Worm (Caenorhabditis elegans) whole organism, young adult: ENCODE measurements around the gene M28.9.

Experiments
- B0019.2 ChIP-seq: fragments of 200-800 bp; sonication (Bioruptor generic); conservative IDR thresholded peaks from 2 replicates; pipeline ENCODE4 v1.3.6; 2022; ENCODE audit warnings: missing genetic modification reagents, missing genetic modification characterization, missing compliant biosample characterization
- B0336.3 ChIP-seq: fragments of 200-800 bp; sonication (Bioruptor generic); IDR thresholded peaks from 2 replicates; pipeline ENCODE4 v1.3.6; 2022; ENCODE audit warnings: missing genetic modification characterization, missing compliant biosample characterization
- C17E4.6 ChIP-seq: fragments of 200-800 bp; sonication (Bioruptor generic); IDR thresholded peaks from 2 replicates; pipeline ENCODE4 v1.3.6; 2022; ENCODE audit warnings: missing genetic modification reagents, missing genetic modification characterization, missing compliant biosample characterization
- F39B2.1 ChIP-seq: fragments of 200-800 bp; sonication (Bioruptor generic); IDR thresholded peaks from 2 replicates; pipeline ENCODE4 v1.3.6; 2022; ENCODE audit warnings: missing genetic modification reagents, missing genetic modification characterization, missing compliant biosample characterization
- F57A8.1 ChIP-seq: fragments of 200-800 bp; sonication (Bioruptor generic); optimal IDR thresholded peaks from 2 replicates; lab custom pipeline; 2018; ENCODE audit warnings: mild to moderate bottlenecking, missing genetic modification characterization, moderate library complexity, missing compliant biosample characterization
- F57C9.4 ChIP-seq: sonication (generic microtip); optimal IDR thresholded peaks from 2 replicates; lab custom pipeline; 2017; ENCODE audit warnings: mild to moderate bottlenecking, missing genetic modification characterization, missing compliant biosample characterization
- Y79H2A.3 ChIP-seq: fragments of 200-800 bp; sonication (Bioruptor generic); conservative IDR thresholded peaks from 2 replicates; pipeline ENCODE4 v1.3.6; 2022; ENCODE audit warnings: missing genetic modification reagents, missing genetic modification characterization, missing compliant biosample characterization
- akir-1 ChIP-seq: fragments of 200-800 bp; sonication (Bioruptor generic); optimal IDR thresholded peaks from 2 replicates; lab custom pipeline; 2018; ENCODE audit warnings: mild to moderate bottlenecking, missing genetic modification characterization, moderate library complexity, missing compliant biosample characterization
- ama-1 ChIP-seq, 3 experiments: fragments of 150-350 bp in 1 of 3; sonication (generic microtip) in 2 of 3; optimal IDR thresholded peaks; 2 replicates each; lab custom pipeline; 2014 to 2018; ENCODE audit warnings: missing biosample characterization in 2 of 3, missing genetic modification characterization in 2 of 3, missing genetic modification reagents in 2 of 3
- aptf-2 ChIP-seq: fragments of 200-800 bp; sonication (Bioruptor generic); conservative IDR thresholded peaks from 2 replicates; pipeline ENCODE4 v1.3.6; 2022; ENCODE audit warnings: missing genetic modification reagents, missing genetic modification characterization, missing compliant biosample characterization
- aptf-3 ChIP-seq: fragments of 200-800 bp; sonication (Bioruptor generic); IDR thresholded peaks from 2 replicates; pipeline ENCODE4 v1.3.6; 2022; ENCODE audit warnings: missing genetic modification characterization, missing compliant biosample characterization
- ceh-27 ChIP-seq: fragments of 200-800 bp; sonication (Bioruptor generic); optimal IDR thresholded peaks from 2 replicates; lab custom pipeline; 2018; ENCODE audit warnings: mild to moderate bottlenecking, missing genetic modification characterization, moderate library complexity, missing compliant biosample characterization
- ceh-91 ChIP-seq: fragments of 200-800 bp; sonication (Bioruptor generic); IDR thresholded peaks from 2 replicates; pipeline ENCODE4 v1.3.6; 2022; ENCODE audit warnings: missing genetic modification reagents, missing genetic modification characterization, missing compliant biosample characterization
- chd-7 ChIP-seq: sonication (generic microtip); optimal IDR thresholded peaks from 2 replicates; lab custom pipeline; 2016; ENCODE audit warnings: mild to moderate bottlenecking, missing genetic modification characterization, moderate library complexity, missing compliant biosample characterization
- dox-1 ChIP-seq: fragments of 200-800 bp; sonication (Bioruptor generic); IDR thresholded peaks from 2 replicates; pipeline ENCODE4 v1.3.6; 2022; ENCODE audit warnings: missing genetic modification reagents, missing genetic modification characterization, missing compliant biosample characterization
- efl-1 ChIP-seq: fragments of 150-350 bp; optimal IDR thresholded peaks from 2 replicates; lab custom pipeline; 2014; ENCODE audit warnings: missing biosample characterization, missing genetic modification reagents, missing genetic modification characterization
- ekl-4 ChIP-seq: fragments of 200-800 bp; sonication (Bioruptor generic); IDR thresholded peaks from 2 replicates; pipeline ENCODE4 v1.3.6; 2022; ENCODE audit warnings: missing genetic modification reagents, missing genetic modification characterization, missing compliant biosample characterization
- hmg-1.2 ChIP-seq: fragments of 200-800 bp; sonication (Bioruptor generic); IDR thresholded peaks from 2 replicates; pipeline ENCODE4 v1.3.6; 2022; ENCODE audit warnings: missing genetic modification reagents, missing genetic modification characterization, missing compliant biosample characterization
- hsf-1 ChIP-seq: fragments of 200-800 bp; sonication (Bioruptor generic); IDR thresholded peaks from 2 replicates; pipeline ENCODE4 v1.3.6; 2022; ENCODE audit warnings: missing genetic modification reagents, missing genetic modification characterization, missing compliant biosample characterization
- lag-1 ChIP-seq: fragments of 200-800 bp; sonication (Bioruptor generic); IDR thresholded peaks from 2 replicates; pipeline ENCODE4 v1.3.6; 2022; ENCODE audit warnings: missing genetic modification reagents, missing genetic modification characterization, missing compliant biosample characterization
- lin-26 ChIP-seq: fragments of 200-800 bp; sonication (Bioruptor generic); IDR thresholded peaks from 2 replicates; pipeline ENCODE4 v1.3.6; 2022; ENCODE audit warnings: missing genetic modification reagents, missing genetic modification characterization, missing compliant biosample characterization
- lin-40 ChIP-seq: sonication (generic microtip); optimal IDR thresholded peaks from 2 replicates; lab custom pipeline; 2016; ENCODE audit warnings: missing genetic modification characterization, mild to moderate bottlenecking, missing compliant biosample characterization, missing genotype, missing genetic modification reagents
- madf-3 ChIP-seq: fragments of 200-800 bp; sonication (Bioruptor generic); IDR thresholded peaks from 2 replicates; pipeline ENCODE4 v1.3.6; 2022; ENCODE audit warnings: missing genetic modification reagents, missing genetic modification characterization, missing compliant biosample characterization
- madf-8 ChIP-seq: fragments of 200-800 bp; sonication (Bioruptor generic); conservative IDR thresholded peaks from 2 replicates; pipeline ENCODE4 v1.3.6; 2022; ENCODE audit warnings: missing genetic modification reagents, missing genetic modification characterization, missing compliant biosample characterization
- mel-28 ChIP-seq: sonication (generic microtip); optimal IDR thresholded peaks from 2 replicates; lab custom pipeline; 2016; ENCODE audit warnings: borderline replicate concordance, mild to moderate bottlenecking, missing genetic modification characterization, missing compliant biosample characterization
- nfya-1 ChIP-seq: sonication (generic microtip); optimal IDR thresholded peaks from 2 replicates; lab custom pipeline; 2017; ENCODE audit warnings: antibody characterized with exemption, missing compliant biosample characterization, missing genetic modification characterization, borderline replicate concordance; ENCODE audit not compliant: insufficient read depth
- nhr-120 ChIP-seq: fragments of 200-800 bp; sonication (Bioruptor generic); IDR thresholded peaks from 2 replicates; pipeline ENCODE4 v1.3.6; 2022; ENCODE audit warnings: missing genetic modification characterization, missing compliant biosample characterization
- nhr-179 ChIP-seq: sonication (generic microtip); optimal IDR thresholded peaks from 2 replicates; lab custom pipeline; 2016; ENCODE audit warnings: mild to moderate bottlenecking, missing genetic modification characterization, missing compliant biosample characterization
- nhr-90 ChIP-seq: sonication (generic microtip); optimal IDR thresholded peaks from 2 replicates; lab custom pipeline; 2016; ENCODE audit warnings: missing genotype, mild to moderate bottlenecking, missing genetic modification characterization, missing compliant biosample characterization
- snpc-4 ChIP-seq, 5 experiments: fragments of 150-350 bp in 1 of 5; sonication (generic microtip) in 4 of 5; optimal IDR thresholded peaks; 2 replicates each; lab custom pipeline; 2014 to 2018; ENCODE audit warnings: missing genetic modification characterization in 5 of 5, missing biosample characterization in 3 of 5, antibody characterized with exemption in 2 of 5, mild to moderate bottlenecking in 2 of 5, missing compliant biosample characterization in 2 of 5, missing genotype in 2 of 5, moderate library complexity in 2 of 5, missing genetic modification reagents in 1 of 5
- unc-62 ChIP-seq: fragments of 150-350 bp; optimal IDR thresholded peaks from 2 replicates; lab custom pipeline; 2014; ENCODE audit warnings: missing biosample characterization, missing genetic modification reagents, missing genetic modification characterization
- xnd-1 ChIP-seq: sonication (generic microtip); optimal IDR thresholded peaks from 2 replicates; lab custom pipeline; 2016; ENCODE audit warnings: missing genotype, missing genetic modification reagents, missing genetic modification characterization, missing compliant biosample characterization
- zim-3 ChIP-seq: sonication (generic microtip); optimal IDR thresholded peaks from 2 replicates; lab custom pipeline; 2017; ENCODE audit warnings: mild to moderate bottlenecking, missing genetic modification characterization, moderate library complexity, missing compliant biosample characterization
- ztf-26 ChIP-seq: sonication (generic microtip); optimal IDR thresholded peaks from 2 replicates; lab custom pipeline; 2017; ENCODE audit warnings: missing genetic modification characterization, missing compliant biosample characterization
- ztf-28 ChIP-seq: fragments of 200-800 bp; sonication (Bioruptor generic); IDR thresholded peaks from 2 replicates; pipeline ENCODE4 v1.3.6; 2022; ENCODE audit warnings: missing genetic modification reagents, missing genetic modification characterization, missing compliant biosample characterization
- ztf-3 ChIP-seq: fragments of 200-800 bp; sonication (Bioruptor generic); optimal IDR thresholded peaks from 2 replicates; lab custom pipeline; 2018; ENCODE audit warnings: mild to moderate bottlenecking, missing genetic modification characterization, missing compliant biosample characterization

Gene M28.9

ce11 chrII:10639110-10639509 lies at the start of gene M28.9:
TSS of gene M28.9 (plus strand) at chrII:10639410.
- no peak for TF ChIP-seq C17E4.6 (GFP tag; lab: Robert Waterston, UW)
- TF ChIP-seq B0019.2 = no peak
- TF ChIP-seq ztf-26 (tag; lab: Kevin White, UChicago) = no peak
- TF ChIP-seq nfya-1 (tag; lab: Kevin White, UChicago) = no peak
- no peak for TF ChIP-seq F57C9.4
- no peak for TF ChIP-seq aptf-2 (GFP tag; lab: Robert Waterston, UW)
- TF ChIP-seq lag-1 (GFP tag; lab: Robert Waterston, UW) = no peak
- no peak for TF ChIP-seq unc-62 (GFP tag; lab: Kevin White, UChicago)
- no peak for TF ChIP-seq F57A8.1 (GFP tag; lab: Kevin White, UChicago)
- no peak for TF ChIP-seq zim-3 (tag; lab: Kevin White, UChicago)
- TF ChIP-seq Y79H2A.3 (GFP tag; lab: Robert Waterston, UW) = no peak
- TF ChIP-seq ceh-27 (GFP tag; lab: Kevin White, UChicago) = no peak
- no peak for TF ChIP-seq nhr-120
- no peak for TF ChIP-seq snpc-4 (GFP tag; optimal IDR thresholded peaks at IDR 0.05; lab: Kevin White, UChicago)
- TF ChIP-seq snpc-4 (tag; optimal IDR thresholded peaks at IDR 0.05; lab: Kevin White, UChicago) = no peak
- no peak for TF ChIP-seq lin-26 (GFP tag; lab: Robert Waterston, UW)
- no peak for TF ChIP-seq nhr-179 (tag; lab: Kevin White, UChicago)
- no peak for TF ChIP-seq ama-1 (optimal IDR thresholded peaks at IDR 0.05; lab: Kevin White, UChicago)
- no peak for TF ChIP-seq ama-1 (GFP tag; optimal IDR thresholded peaks at IDR 0.05; lab: Kevin White, UChicago)

- TF ChIP-seq ztf-28 (no peak), ceh-91 (no peak), madf-3 (no peak), lin-26 (GFP tag; lab: Robert Waterston, UW) (no peak), B0336.3 (GFP tag; lab: Robert Waterston, UW) (no peak), aptf-2 (GFP tag; lab: Robert Waterston, UW) (no peak), ama-1 (optimal IDR thresholded peaks at IDR 0.05; lab: Kevin White, UChicago) (no peak), ama-1 (GFP tag; optimal IDR thresholded peaks at IDR 0.05; lab: Kevin White, UChicago) (no peak), lin-40 (tag; lab: Kevin White, UChicago) (no peak), hmg-1.2 (GFP tag; lab: Robert Waterston, UW) (no peak), ztf-26 (tag; lab: Kevin White, UChicago) (no peak)
These were observed 46.8 kb upstream of the M28.9 start, which contains the start of gene crn-5 for ce11 chrII:10592452-10592851. TSS of gene crn-5 (plus strand) at chrII:10592752.

ce11 chrII:10594312-10594711 lies 44.9 kb upstream of the M28.9 start:
- no peak for TF ChIP-seq ztf-3 (GFP tag; lab: Kevin White, UChicago)
- TF ChIP-seq nfya-1 (tag; lab: Kevin White, UChicago) = no peak
- TF ChIP-seq chd-7 (tag; lab: Kevin White, UChicago) = no peak
- TF ChIP-seq dox-1 (GFP tag; lab: Robert Waterston, UW) = no peak
- no peak for TF ChIP-seq madf-8 (GFP tag; lab: Robert Waterston, UW)
- TF ChIP-seq mel-28 (tag; lab: Kevin White, UChicago) = no peak
- TF ChIP-seq xnd-1 (tag; lab: Kevin White, UChicago) = no peak
- TF ChIP-seq F57A8.1 (GFP tag; lab: Kevin White, UChicago) = no peak
- TF ChIP-seq ekl-4 (GFP tag; lab: Robert Waterston, UW) = no peak
- TF ChIP-seq F39B2.1 (GFP tag; lab: Robert Waterston, UW) = no peak
- no peak for TF ChIP-seq C17E4.6 (GFP tag; lab: Robert Waterston, UW)
- no peak for TF ChIP-seq hsf-1 (GFP tag; lab: Robert Waterston, UW)
- TF ChIP-seq aptf-3 (GFP tag; lab: Robert Waterston, UW) = no peak
- no peak for TF ChIP-seq efl-1 (GFP tag; lab: Kevin White, UChicago)
- TF ChIP-seq nhr-90 (tag; lab: Kevin White, UChicago) = no peak
- TF ChIP-seq akir-1 (GFP tag; lab: Kevin White, UChicago) = no peak
